Fruit fly (Drosophila melanogaster): ENCODE results near the gene CG7115.
A peak's percentile ranks its signal among the peaks of the same experiment; 100 is the strongest.

dm6 chr2L:7799804-7800433, 21.0 kb upstream of the CG7115 start, which contains the start of the genes Herp and r2d2:
- TF ChIP-seq Mio (GFP tag; optimal IDR thresholded peaks at IDR 0.05): no peak
- TF ChIP-seq jim (GFP tag; optimal IDR thresholded peaks at IDR 0.05): no peak
- TF ChIP-seq Jra (GFP tag; optimal IDR thresholded peaks at IDR 0.05): peak; percentile 61
- peak; percentile 91 for TF ChIP-seq CG9705 (GFP tag; optimal IDR thresholded peaks at IDR 0.05)
- TF ChIP-seq psq (GFP tag; optimal IDR thresholded peaks at IDR 0.05): peak; percentile 75
- TF ChIP-seq OdsH (GFP tag; optimal IDR thresholded peaks at IDR 0.05): peak; percentile 80
- peak; percentile 88 for TF ChIP-seq h (GFP tag; optimal IDR thresholded peaks at IDR 0.05)
- peak; percentile 88 for TF ChIP-seq br (GFP tag; optimal IDR thresholded peaks at IDR 0.05)
- peak; percentile 89 for TF ChIP-seq ey (GFP tag; optimal IDR thresholded peaks at IDR 0.05)
- no peak for TF ChIP-seq Dfd (GFP tag; optimal IDR thresholded peaks at IDR 0.05)
- no peak for TF ChIP-seq dl (GFP tag; optimal IDR thresholded peaks at IDR 0.05; ENCODE audit: insufficient read depth in 1 of 2, partially characterized antibody in 2 of 2)
- TF ChIP-seq Rel (GFP tag; optimal IDR thresholded peaks at IDR 0.05): no peak
- TF ChIP-seq Rel (tag; optimal IDR thresholded peaks at IDR 0.05): peak; percentile 70
- no peak for TF ChIP-seq Abd-B (GFP tag; optimal IDR thresholded peaks at IDR 0.05)
- TF ChIP-seq sv (GFP tag; optimal IDR thresholded peaks at IDR 0.05): peak; percentile 90
